Fruit fly (Drosophila melanogaster) whole organism, embryonic: ENCODE results near the gene CG11905.

Experiments used
- CG10321 ChIP-seq: fragments of 200-800 bp; sonication (Bioruptor generic); IDR thresholded peaks from 2 replicates; pipeline ENCODE4 v1.3.6; 2022; ENCODE audit warnings: missing biosample characterization, missing genetic modification characterization
- CG10431 ChIP-seq: fragments of 200-800 bp; sonication (Bioruptor generic); optimal IDR thresholded peaks from 3 replicates; lab custom pipeline; 2018; ENCODE audit warnings: missing biosample characterization, mild to moderate bottlenecking, missing genetic modification characterization
- CG12391 ChIP-seq: fragments of 200-800 bp; sonication (Bioruptor generic); optimal IDR thresholded peaks from 3 replicates; lab custom pipeline; 2018; ENCODE audit warnings: missing biosample characterization, mild to moderate bottlenecking, missing genetic modification characterization, moderate library complexity
- CG8290 ChIP-seq, 3 experiments: fragments of 200-800 bp; sonication (Bioruptor generic); optimal IDR thresholded peaks; 2 replicates each; lab custom pipeline; 2016 to 2019; ENCODE audit warnings: missing biosample characterization in 3 of 3, missing genetic modification characterization in 3 of 3, mild to moderate bottlenecking in 2 of 3, moderate library complexity in 1 of 3
- HLHmδ ChIP-seq: fragments of 200-800 bp; sonication (Bioruptor generic); optimal IDR thresholded peaks from 2 replicates; lab custom pipeline; 2018; ENCODE audit warnings: missing biosample characterization, mild to moderate bottlenecking, missing genetic modification characterization, moderate library complexity
- Lim3 ChIP-seq: fragments of 200-800 bp; sonication (Bioruptor generic); IDR thresholded peaks from 2 replicates; pipeline ENCODE4 v1.3.6; 2022; ENCODE audit warnings: missing biosample characterization, missing genetic modification characterization
- NC2β ChIP-seq: fragments of 200-800 bp; sonication (Bioruptor generic); optimal IDR thresholded peaks from 2 replicates; lab custom pipeline; 2016; ENCODE audit warnings: missing biosample characterization, missing genetic modification characterization
- Neu2 ChIP-seq: fragments of 200-800 bp; sonication (Bioruptor generic); optimal IDR thresholded peaks from 3 replicates; lab custom pipeline; 2016; ENCODE audit warnings: missing biosample characterization, missing genetic modification characterization, borderline replicate concordance
- Taf1 ChIP-seq: fragments of 200-800 bp; sonication (Bioruptor generic); IDR thresholded peaks from 2 replicates; pipeline ENCODE4 v1.3.6; 2022; ENCODE audit warnings: missing biosample characterization, missing genetic modification characterization
- Vsx1 ChIP-seq: fragments of 200-800 bp; sonication (Bioruptor generic); optimal IDR thresholded peaks from 2 replicates; lab custom pipeline; 2017; ENCODE audit warnings: missing biosample characterization, mild to moderate bottlenecking, missing genetic modification characterization, missing genetic modification reagents
- cato ChIP-seq: fragments of 200-800 bp; sonication (Bioruptor generic); optimal IDR thresholded peaks from 2 replicates; lab custom pipeline; 2016; ENCODE audit warnings: missing biosample characterization, missing genetic modification characterization, borderline replicate concordance
- zf30C ChIP-seq: fragments of 200-800 bp; sonication (Bioruptor generic); optimal IDR thresholded peaks from 3 replicates; lab custom pipeline; 2018; ENCODE audit warnings: missing biosample characterization, mild to moderate bottlenecking, missing genetic modification characterization

dm6 chr3L:16975638-16976528, 40.5 kb upstream of the CG11905 start:
- no peak for TF ChIP-seq CG8290 (GFP tag; optimal IDR thresholded peaks at IDR 0.05; lab: Kevin White, UChicago)
- TF ChIP-seq CG8290 (tag; optimal IDR thresholded peaks at IDR 0.05; lab: Kevin White, UChicago) = peak in 1 of 2 experiments; percentile 4
- TF ChIP-seq CG12391 (tag; lab: Kevin White, UChicago) = no peak
- no peak for TF ChIP-seq HLHmδ (GFP tag; lab: Kevin White, UChicago)
- TF ChIP-seq Vsx1 (GFP tag; lab: Kevin White, UChicago) = no peak
- TF ChIP-seq Taf1 (GFP tag; lab: Robert Waterston, UW) = no peak
- TF ChIP-seq Neu2 (GFP tag; lab: Kevin White, UChicago) = no peak
- no peak for TF ChIP-seq CG10321 (GFP tag; lab: Robert Waterston, UW)
- TF ChIP-seq CG10431 = no peak
- TF ChIP-seq cato (GFP tag; lab: Kevin White, UChicago) = no peak
- TF ChIP-seq Lim3 (GFP tag; lab: Robert Waterston, UW) = no peak
- TF ChIP-seq NC2β (GFP tag; lab: Kevin White, UChicago) = no peak
- TF ChIP-seq zf30C (GFP tag; lab: Kevin White, UChicago) = no peak
